Worm (Caenorhabditis elegans) whole organism, L1 larva: ENCODE measurements around the gene ubh-4.

ENCODE experiments used
- ces-1 ChIP-seq: fragments of 150-350 bp; optimal IDR thresholded peaks from 2 replicates; lab custom pipeline; 2014; ENCODE audit warnings: missing biosample characterization, missing genetic modification reagents, missing genetic modification characterization
- efl-3 ChIP-seq: fragments of 200-800 bp; sonication (Bioruptor generic); optimal IDR thresholded peaks from 2 replicates; lab custom pipeline; 2018; ENCODE audit warnings: mild to moderate bottlenecking, missing genetic modification characterization, missing compliant biosample characterization

ce11 chrII:8027663-8028062 lies 11.7 kb downstream of the ubh-4 start, which contains the start of gene swsn-7:
- no peak for TF ChIP-seq efl-3 (GFP tag; lab: Kevin White, UChicago)
- no peak for TF ChIP-seq ces-1 (GFP tag; lab: Kevin White, UChicago)
